In the genomic region with DNA sequence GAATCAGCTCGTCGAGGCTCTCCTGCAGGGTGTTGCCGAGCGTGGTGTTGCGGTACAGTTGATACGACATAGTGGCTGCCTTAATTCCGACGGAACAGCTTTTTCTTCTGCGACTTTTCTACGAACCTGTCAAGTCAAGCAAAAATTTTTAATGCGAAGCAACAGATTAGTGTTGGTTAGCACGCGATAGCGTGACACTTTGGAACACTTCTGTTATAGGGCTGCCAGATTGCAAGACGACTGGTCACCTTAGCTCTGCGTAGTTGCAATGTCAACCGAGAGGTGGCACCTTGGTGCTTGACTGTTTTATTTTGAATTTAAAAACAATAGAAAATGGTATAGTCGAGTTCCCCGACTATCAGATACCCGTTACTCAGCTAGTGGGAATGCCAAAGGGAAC, we compare ENCODE assay signal across 1 fruit fly cellular context.
TF ChIP-seq lines count a peak whose summit lies in the region.

Gene TfIIA-S, minus strand, starts transcription at position 175 of the 400 bp plus-strand sequence.

TF ChIP-seq in whole organism, embryonic, 481 proteins besides CTCF, POLR2A, EP300 and RAD21 (continued from another document and continues in another):
- TF ChIP-seq CG17385 (GFP tag; optimal IDR thresholded peaks at IDR 0.05; lab: Kevin White, UChicago) (peak; percentile 55), CG18764 (GFP tag; optimal IDR thresholded peaks at IDR 0.05; lab: Kevin White, UChicago) (peak; percentile 72), Rfx (GFP tag; IDR thresholded peaks at IDR 0.05; lab: Robert Waterston, UW) (no peak), inv (GFP tag; IDR thresholded peaks at IDR 0.05; lab: Robert Waterston, UW; ENCODE audit: partially characterized antibody) (no peak), CG15269 (tag; optimal IDR thresholded peaks at IDR 0.05; lab: Kevin White, UChicago) (peak; percentile 31), unpg (GFP tag; optimal IDR thresholded peaks at IDR 0.05; lab: Kevin White, UChicago) (no peak), gfzf (GFP tag; optimal IDR thresholded peaks at IDR 0.05; lab: Kevin White, UChicago) (peak; percentile 67), CG3065 (GFP tag; optimal IDR thresholded peaks at IDR 0.05; lab: Kevin White, UChicago) (peak; percentile 30), CG32772 (GFP tag; IDR thresholded peaks at IDR 0.05; lab: Robert Waterston, UW) (no peak), odd (GFP tag; optimal IDR thresholded peaks at IDR 0.05; lab: Kevin White, UChicago) (no peak), ken (GFP tag; IDR thresholded peaks at IDR 0.05; lab: Robert Waterston, UW) (no peak), dati (GFP tag; IDR thresholded peaks at IDR 0.05; lab: Robert Waterston, UW) (no peak), CG17912 (GFP tag; optimal IDR thresholded peaks at IDR 0.05; lab: Kevin White, UChicago) (peak; percentile 85), sna (GFP tag; IDR thresholded peaks at IDR 0.05; lab: Robert Waterston, UW; ENCODE audit: partially characterized antibody) (no peak), pfk (GFP tag; optimal IDR thresholded peaks at IDR 0.05; lab: Kevin White, UChicago) (peak; percentile 2), CG4360 (GFP tag; IDR thresholded peaks at IDR 0.05; lab: Robert Waterston, UW) (no peak), zfh1 (GFP tag; IDR thresholded peaks at IDR 0.05; lab: Robert Waterston, UW) (no peak), schlank (tag; optimal IDR thresholded peaks at IDR 0.05; lab: Kevin White, UChicago) (peak; percentile 50), emc (GFP tag; optimal IDR thresholded peaks at IDR 0.05; lab: Kevin White, UChicago) (peak; percentile 66), NFAT (GFP tag; IDR thresholded peaks at IDR 0.05; lab: Robert Waterston, UW) (no peak), psq (GFP tag; optimal IDR thresholded peaks at IDR 0.05; lab: Kevin White, UChicago) (peak; percentile 35), Nf-YB (GFP tag; optimal IDR thresholded peaks at IDR 0.05; lab: Kevin White, UChicago) (peak; percentile 24), zfh2 (GFP tag; optimal IDR thresholded peaks at IDR 0.05; lab: Kevin White, UChicago) (peak; percentile 92), Oaz (GFP tag; IDR thresholded peaks at IDR 0.05; lab: Robert Waterston, UW) (no peak), amos (GFP tag; IDR thresholded peaks at IDR 0.05; lab: Robert Waterston, UW; ENCODE audit: partially characterized antibody) (no peak), CG9727 (GFP tag; optimal IDR thresholded peaks at IDR 0.05; lab: Kevin White, UChicago) (peak; percentile 54), gem (tag; optimal IDR thresholded peaks at IDR 0.05; lab: Kevin White, UChicago) (no peak), Oli (tag; optimal IDR thresholded peaks at IDR 0.05; lab: Kevin White, UChicago) (no peak), CG2202 (tag; optimal IDR thresholded peaks at IDR 0.05; lab: Kevin White, UChicago) (peak; percentile 11), CG10267 (tag; optimal IDR thresholded peaks at IDR 0.05; lab: Kevin White, UChicago) (peak; percentile 99), CG7928 (GFP tag; optimal IDR thresholded peaks at IDR 0.05; lab: Kevin White, UChicago) (peak; percentile 54), wor (GFP tag; IDR thresholded peaks at IDR 0.05; lab: Robert Waterston, UW) (no peak), CG8765 (GFP tag; IDR thresholded peaks at IDR 0.05; lab: Robert Waterston, UW) (no peak), Max (GFP tag; optimal IDR thresholded peaks at IDR 0.05; lab: Kevin White, UChicago) (peak; percentile 69), croc (GFP tag; conservative IDR thresholded peaks at IDR 0.05; lab: Robert Waterston, UW) (peak; percentile 42; the same call in 2 of the 3 replicates), Taf1 (GFP tag; IDR thresholded peaks at IDR 0.05; lab: Robert Waterston, UW) (no peak), slbo (GFP tag; IDR thresholded peaks at IDR 0.05; lab: Robert Waterston, UW) (no peak), usp (GFP tag; optimal IDR thresholded peaks at IDR 0.05; lab: Kevin White, UChicago) (no peak), bcd (GFP tag; optimal IDR thresholded peaks at IDR 0.05; lab: Kevin White, UChicago) (peak; percentile 85), otp (GFP tag; IDR thresholded peaks at IDR 0.05; lab: Robert Waterston, UW) (no peak), CG4707 (GFP tag; optimal IDR thresholded peaks at IDR 0.05; lab: Kevin White, UChicago) (peak; percentile 4), exex (tag; optimal IDR thresholded peaks at IDR 0.05; lab: Kevin White, UChicago) (no peak), CG7987 (GFP tag; optimal IDR thresholded peaks at IDR 0.05; lab: Kevin White, UChicago) (peak; percentile 83), Sry-β (GFP tag; optimal IDR thresholded peaks at IDR 0.05; lab: Kevin White, UChicago) (no peak), Gug (GFP tag; IDR thresholded peaks at IDR 0.05; lab: Robert Waterston, UW) (peak; percentile 55; the same call in 2 of the 4 replicates), chinmo (GFP tag; IDR thresholded peaks at IDR 0.05; lab: Robert Waterston, UW; ENCODE audit: partially characterized antibody) (no peak), CG10209 (GFP tag; optimal IDR thresholded peaks at IDR 0.05; lab: Kevin White, UChicago) (peak; percentile 69), Bgb (GFP tag; IDR thresholded peaks at IDR 0.05; lab: Robert Waterston, UW; ENCODE audit: partially characterized antibody) (no peak), kay (GFP tag; optimal IDR thresholded peaks at IDR 0.05; lab: Kevin White, UChicago) (peak; percentile 70), Jarid2 (GFP tag; optimal IDR thresholded peaks at IDR 0.05; lab: Kevin White, UChicago) (peak; percentile 60), sug (tag; optimal IDR thresholded peaks at IDR 0.05; lab: Kevin White, UChicago) (peak; percentile 78), jing (GFP tag; optimal IDR thresholded peaks at IDR 0.05; lab: Kevin White, UChicago) (no peak), CG34422 (GFP tag; IDR thresholded peaks at IDR 0.05; lab: Robert Waterston, UW) (no peak), CG10959 (GFP tag; IDR thresholded peaks at IDR 0.05; lab: Robert Waterston, UW) (no peak), sens (GFP tag; lab: Kevin White, UChicago) (peak; percentile 90), pita (GFP tag; optimal IDR thresholded peaks at IDR 0.05; lab: Kevin White, UChicago) (no peak), peb (GFP tag; IDR thresholded peaks at IDR 0.05; lab: Robert Waterston, UW) (no peak), dmrt99B (tag; optimal IDR thresholded peaks at IDR 0.05; lab: Kevin White, UChicago) (no peak), Sin3A (optimal IDR thresholded peaks at IDR 0.05; lab: Kevin White, UChicago) (peak; percentile 65), CG18599 (GFP tag; optimal IDR thresholded peaks at IDR 0.05; lab: Kevin White, UChicago) (peak; percentile 84), mam (GFP tag; optimal IDR thresholded peaks at IDR 0.05; lab: Kevin White, UChicago) (peak; percentile 92), Six4 (GFP tag; optimal IDR thresholded peaks at IDR 0.05; lab: Kevin White, UChicago) (peak; percentile 52), en (GFP tag; optimal IDR thresholded peaks at IDR 0.05; lab: Kevin White, UChicago) (no peak), Hr78 (GFP tag; optimal IDR thresholded peaks at IDR 0.05; lab: Kevin White, UChicago) (no peak), CG10147 (GFP tag; optimal IDR thresholded peaks at IDR 0.05; lab: Kevin White, UChicago) (no peak), CG16815 (GFP tag; optimal IDR thresholded peaks at IDR 0.05; lab: Kevin White, UChicago) (peak; percentile 64), fd3F (GFP tag; optimal IDR thresholded peaks at IDR 0.05; lab: Kevin White, UChicago) (peak; percentile 37), sisA (GFP tag; IDR thresholded peaks at IDR 0.05; lab: Robert Waterston, UW) (no peak), pho (GFP tag; optimal IDR thresholded peaks at IDR 0.05; lab: Kevin White, UChicago) (peak; percentile 80), lilli (GFP tag; optimal IDR thresholded peaks at IDR 0.05; lab: Kevin White, UChicago) (peak; percentile 89), CHES-1-like (GFP tag; optimal IDR thresholded peaks at IDR 0.05; lab: Kevin White, UChicago) (peak; percentile 87), Lim3 (GFP tag; IDR thresholded peaks at IDR 0.05; lab: Robert Waterston, UW) (no peak), CG11696 (GFP tag; IDR thresholded peaks at IDR 0.05; lab: Robert Waterston, UW) (no peak), CG32767 (GFP tag; IDR thresholded peaks at IDR 0.05; lab: Robert Waterston, UW) (no peak), jumu (GFP tag; optimal IDR thresholded peaks at IDR 0.05; lab: Kevin White, UChicago) (peak; percentile 86), CG17328 (GFP tag; IDR thresholded peaks at IDR 0.05; lab: Robert Waterston, UW) (no peak), vvl (GFP tag; IDR thresholded peaks at IDR 0.05; lab: Robert Waterston, UW) (no peak), sd (tag; optimal IDR thresholded peaks at IDR 0.05; lab: Kevin White, UChicago) (no peak), Mrtf (GFP tag; IDR thresholded peaks at IDR 0.05; lab: Robert Waterston, UW) (no peak), CG6654 (GFP tag; optimal IDR thresholded peaks at IDR 0.05; lab: Kevin White, UChicago) (no peak), NC2β (GFP tag; optimal IDR thresholded peaks at IDR 0.05; lab: Kevin White, UChicago) (peak; percentile 75), gcm2 (GFP tag; optimal IDR thresholded peaks at IDR 0.05; lab: Kevin White, UChicago) (peak; percentile 19), org-1 (GFP tag; optimal IDR thresholded peaks at IDR 0.05; lab: Kevin White, UChicago) (peak; percentile 54), Blimp-1 (GFP tag; optimal IDR thresholded peaks at IDR 0.05; lab: Kevin White, UChicago) (no peak), CG13287 (GFP tag; IDR thresholded peaks at IDR 0.05; lab: Robert Waterston, UW; ENCODE audit: partially characterized antibody) (no peak), slp2 (GFP tag; optimal IDR thresholded peaks at IDR 0.05; lab: Kevin White, UChicago) (peak; percentile 52), Hmr (GFP tag; optimal IDR thresholded peaks at IDR 0.05; lab: Kevin White, UChicago) (peak; percentile 91), C15 (GFP tag; IDR thresholded peaks at IDR 0.05; lab: Robert Waterston, UW) (no peak), Hey (tag; optimal IDR thresholded peaks at IDR 0.05; lab: Kevin White, UChicago) (peak; percentile 44), Fer1 (GFP tag; optimal IDR thresholded peaks at IDR 0.05; lab: Kevin White, UChicago) (peak; percentile 82), ci (GFP tag; IDR thresholded peaks at IDR 0.05; lab: Robert Waterston, UW) (no peak), Trl (optimal IDR thresholded peaks at IDR 0.05; lab: Kevin White, UChicago) (no peak), Trl (GFP tag; optimal IDR thresholded peaks at IDR 0.05; lab: Kevin White, UChicago) (peak; percentile 91), CG34376 (GFP tag; optimal IDR thresholded peaks at IDR 0.05; lab: Kevin White, UChicago) (peak; percentile 60), HLH3B (GFP tag; IDR thresholded peaks at IDR 0.05; lab: Robert Waterston, UW) (no peak), CG9609 (GFP tag; optimal IDR thresholded peaks at IDR 0.05; lab: Kevin White, UChicago) (peak; percentile 86), CG7839 (tag; optimal IDR thresholded peaks at IDR 0.05; lab: Kevin White, UChicago) (peak; percentile 57), NC2α (GFP tag; optimal IDR thresholded peaks at IDR 0.05; lab: Kevin White, UChicago) (peak; percentile 75), E2f2 (GFP tag; IDR thresholded peaks at IDR 0.05; lab: Robert Waterston, UW) (no peak), MESR4 (GFP tag; optimal IDR thresholded peaks at IDR 0.05; lab: Kevin White, UChicago) (peak; percentile 94), sc (optimal IDR thresholded peaks at IDR 0.05; lab: Kevin White, UChicago) (no peak), sc (GFP tag; optimal IDR thresholded peaks at IDR 0.05; lab: Kevin White, UChicago) (no peak), gcm (GFP tag; optimal IDR thresholded peaks at IDR 0.05; lab: Kevin White, UChicago) (no peak), Dref (GFP tag; IDR thresholded peaks at IDR 0.05; lab: Robert Waterston, UW) (no peak), CG12219 (GFP tag; optimal IDR thresholded peaks at IDR 0.05; lab: Kevin White, UChicago) (no peak), tll (GFP tag; optimal IDR thresholded peaks at IDR 0.05; lab: Kevin White, UChicago) (no peak), p53 (GFP tag; optimal IDR thresholded peaks at IDR 0.05; lab: Kevin White, UChicago) (peak; percentile 94), Optix (GFP tag; IDR thresholded peaks at IDR 0.05; lab: Robert Waterston, UW) (no peak), CG6272 (GFP tag; IDR thresholded peaks at IDR 0.05; lab: Robert Waterston, UW) (peak; percentile 53), gce (GFP tag; IDR thresholded peaks at IDR 0.05; lab: Robert Waterston, UW) (no peak), chm (GFP tag; IDR thresholded peaks at IDR 0.05; lab: Robert Waterston, UW) (no peak), zen (tag; optimal IDR thresholded peaks at IDR 0.05; lab: Kevin White, UChicago) (peak; percentile 55), Dp (GFP tag; optimal IDR thresholded peaks at IDR 0.05; lab: Kevin White, UChicago) (peak; percentile 85), HLH54F (GFP tag; optimal IDR thresholded peaks at IDR 0.05; lab: Kevin White, UChicago) (peak; percentile 90), MBD-R2 (GFP tag; IDR thresholded peaks at IDR 0.05; lab: Robert Waterston, UW) (no peak), bsh (GFP tag; optimal IDR thresholded peaks at IDR 0.05; lab: Kevin White, UChicago) (peak in 1 of 2 experiments; percentile 49), CG12299 (tag; optimal IDR thresholded peaks at IDR 0.05; lab: Kevin White, UChicago) (no peak), Scr (GFP tag; IDR thresholded peaks at IDR 0.05; lab: Robert Waterston, UW; ENCODE audit: partially characterized antibody) (no peak), sqz (GFP tag; optimal IDR thresholded peaks at IDR 0.05; lab: Kevin White, UChicago) (no peak), Abd-B (GFP tag; optimal IDR thresholded peaks at IDR 0.05; lab: Kevin White, UChicago) (peak; percentile 62), CG16813 (GFP tag; IDR thresholded peaks at IDR 0.05; lab: Robert Waterston, UW; ENCODE audit: partially characterized antibody) (no peak), CG15696 (tag; optimal IDR thresholded peaks at IDR 0.05; lab: Kevin White, UChicago) (peak; percentile 46), caup (GFP tag; optimal IDR thresholded peaks at IDR 0.05; lab: Kevin White, UChicago; ENCODE audit: severe bottlenecking) (peak; percentile 89), CG18476 (GFP tag; optimal IDR thresholded peaks at IDR 0.05; lab: Kevin White, UChicago) (peak; percentile 60), CG2120 (GFP tag; optimal IDR thresholded peaks at IDR 0.05; lab: Kevin White, UChicago) (peak; percentile 91), CG3407 (GFP tag; optimal IDR thresholded peaks at IDR 0.05; lab: Kevin White, UChicago) (peak; percentile 46), CG10979 (tag; optimal IDR thresholded peaks at IDR 0.05; lab: Kevin White, UChicago) (peak; percentile 90), az2 (GFP tag; optimal IDR thresholded peaks at IDR 0.05; lab: Kevin White, UChicago) (peak; percentile 65), lab (GFP tag; optimal IDR thresholded peaks at IDR 0.05; lab: Kevin White, UChicago) (peak; percentile 91), HmgZ (tag; optimal IDR thresholded peaks at IDR 0.05; lab: Kevin White, UChicago) (peak; percentile 95), CG17361 (GFP tag; IDR thresholded peaks at IDR 0.05; lab: Robert Waterston, UW) (no peak)
